Fruit fly (Drosophila melanogaster) whole organism, adult: Measurements from ENCODE around the gene side-III.

Experiments
- CG11617 ChIP-seq: fragments of 200-800 bp; sonication (Bioruptor generic); optimal IDR thresholded peaks from 2 replicates; lab custom pipeline; 2017; ENCODE audit warnings: mild to moderate bottlenecking, missing biosample characterization, missing genetic modification reagents, missing genetic modification characterization
- CG12768 ChIP-seq: fragments of 200-800 bp; sonication (Bioruptor generic); optimal IDR thresholded peaks from 2 replicates; lab custom pipeline; 2017; ENCODE audit warnings: missing biosample characterization, missing genetic modification characterization, mild to moderate bottlenecking, moderate library complexity, missing genetic modification reagents
- CG14711 ChIP-seq: fragments of 200-800 bp; sonication (Bioruptor generic); optimal IDR thresholded peaks from 2 replicates; lab custom pipeline; 2018; ENCODE audit warnings: missing biosample characterization, mild to moderate bottlenecking, missing genetic modification characterization, moderate library complexity
- CG33017 ChIP-seq: fragments of 200-800 bp; sonication (Bioruptor generic); optimal IDR thresholded peaks from 2 replicates; lab custom pipeline; 2018; ENCODE audit warnings: missing biosample characterization, mild to moderate bottlenecking, missing genetic modification characterization, moderate library complexity
- CG5204 ChIP-seq: fragments of 200-800 bp; sonication (Bioruptor generic); optimal IDR thresholded peaks from 2 replicates; lab custom pipeline; 2016; ENCODE audit warnings: missing biosample characterization, missing genetic modification characterization
- Hr96 ChIP-seq: fragments of 200-800 bp; sonication (Bioruptor generic); optimal IDR thresholded peaks from 2 replicates; lab custom pipeline; 2016; ENCODE audit warnings: missing biosample characterization, missing genetic modification characterization
- bab1 ChIP-seq: fragments of 200-800 bp; sonication (Bioruptor generic); optimal IDR thresholded peaks from 3 replicates; lab custom pipeline; 2019; ENCODE audit warnings: missing biosample characterization, mild to moderate bottlenecking, missing genetic modification characterization, moderate library complexity
- cic ChIP-seq: fragments of 200-800 bp; sonication (Bioruptor generic); optimal IDR thresholded peaks from 2 replicates; lab custom pipeline; 2017; ENCODE audit warnings: missing biosample characterization, mild to moderate bottlenecking, missing genetic modification characterization, moderate library complexity
- kay ChIP-seq: fragments of 200-800 bp; sonication (Bioruptor generic); peaks from one replicate; lab custom pipeline; 2016; ENCODE audit warnings: missing biosample characterization, missing genetic modification characterization, borderline replicate concordance
- pad ChIP-seq: fragments of 200-800 bp; sonication (Bioruptor generic); optimal IDR thresholded peaks from 3 replicates; lab custom pipeline; 2017; ENCODE audit warnings: missing biosample characterization, missing genetic modification characterization, mild to moderate bottlenecking, moderate library complexity, missing genetic modification reagents
- tj ChIP-seq: fragments of 200-800 bp; sonication (Bioruptor generic); optimal IDR thresholded peaks from 3 replicates; lab custom pipeline; 2017; ENCODE audit warnings: missing biosample characterization, mild to moderate bottlenecking, missing genetic modification characterization, moderate library complexity

- TF ChIP-seq CG14711 (tag; lab: Kevin White, UChicago) (no peak), bab1 (GFP tag; lab: Kevin White, UChicago) (no peak), pad (GFP tag; lab: Kevin White, UChicago) (no peak), cic (GFP tag; lab: Kevin White, UChicago) (no peak), tj (GFP tag; lab: Kevin White, UChicago) (no peak), kay (GFP tag; lab: Kevin White, UChicago) (no peak), CG33017 (no peak), CG12768 (GFP tag; lab: Kevin White, UChicago) (no peak), CG5204 (GFP tag; lab: Kevin White, UChicago) (no peak), Hr96 (GFP tag; lab: Kevin White, UChicago) (no peak), CG11617 (GFP tag; lab: Kevin White, UChicago) (no peak)
These were observed 1.5 kb upstream of the side-III start, which contains the start of gene CG11373 for dm6 chr3R:5960887-5961286.
